Comparison of ENCODE assay signal across 5 worm cellular contexts in the genomic region with DNA sequence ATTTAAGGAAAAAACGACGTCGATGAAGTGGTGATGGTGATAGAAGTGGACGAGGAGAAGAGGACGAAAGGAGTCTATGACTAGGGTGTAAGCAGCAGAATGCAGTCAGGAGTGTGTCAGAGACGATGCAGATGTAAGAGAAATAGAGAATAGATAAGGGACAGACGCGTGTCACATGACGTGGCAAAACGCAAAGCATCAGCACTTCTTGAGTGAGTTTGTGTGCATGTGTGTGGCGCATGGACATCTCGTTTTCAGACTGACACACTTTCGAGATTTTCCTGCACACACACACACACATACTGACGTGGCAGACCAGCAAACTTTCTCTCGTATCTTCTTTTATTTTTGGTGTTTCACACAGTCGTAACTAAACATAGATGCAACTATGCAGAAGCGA.
TF ChIP-seq lines count a peak whose summit lies in the region.

No protein-coding gene starts in this region.

TF ChIP-seq in whole organism, L1 larva, 84 proteins besides CTCF, POLR2A, EP300 and RAD21 (continued from another document and continues in another):
- TF ChIP-seq mef-2 (tag; optimal IDR thresholded peaks at IDR 0.05; lab: Kevin White, UChicago) (peak; percentile 2), swsn-7 (tag; optimal IDR thresholded peaks at IDR 0.05; lab: Kevin White, UChicago) (peak; percentile 57), nhr-20 (tag; optimal IDR thresholded peaks at IDR 0.05; lab: Kevin White, UChicago) (peak; percentile 80), aha-1 (tag; optimal IDR thresholded peaks at IDR 0.05; lab: Kevin White, UChicago) (no peak), nhr-19 (GFP tag; conservative IDR thresholded peaks at IDR 0.05; lab: Robert Waterston, UW) (peak; percentile 63), pqm-1 (tag; optimal IDR thresholded peaks at IDR 0.05; lab: Kevin White, UChicago) (peak; percentile 56), nhr-84 (tag; optimal IDR thresholded peaks at IDR 0.05; lab: Kevin White, UChicago) (no peak), ceh-63 (GFP tag; optimal IDR thresholded peaks at IDR 0.05; lab: Kevin White, UChicago) (no peak), unc-30 (tag; optimal IDR thresholded peaks at IDR 0.05; lab: Kevin White, UChicago) (no peak), dsc-1 (tag; optimal IDR thresholded peaks at IDR 0.05; lab: Kevin White, UChicago) (peak; percentile 34), ama-1 (optimal IDR thresholded peaks at IDR 0.05; lab: Kevin White, UChicago) (peak; percentile 48), fkh-10 (GFP tag; optimal IDR thresholded peaks at IDR 0.05; lab: Kevin White, UChicago) (no peak), lsy-2 (tag; optimal IDR thresholded peaks at IDR 0.05; lab: Kevin White, UChicago) (peak; percentile 57 to 67), irx-1 (tag; optimal IDR thresholded peaks at IDR 0.05; lab: Kevin White, UChicago) (peak; percentile 9), lin-15B (tag; optimal IDR thresholded peaks at IDR 0.05; lab: Kevin White, UChicago) (no peak), efl-1 (optimal IDR thresholded peaks at IDR 0.05; lab: Kevin White, UChicago) (peak; percentile 43 to 46), efl-1 (GFP tag; optimal IDR thresholded peaks at IDR 0.05 in 1 of 2; lab: Kevin White, UChicago) (peak in 1 of 2 experiments; percentile 90), ceh-90 (tag; optimal IDR thresholded peaks at IDR 0.05; lab: Kevin White, UChicago) (no peak), lin-35 (GFP tag; optimal IDR thresholded peaks at IDR 0.05; lab: Kevin White, UChicago) (peak; percentile 58 to 76), pag-3 (tag; optimal IDR thresholded peaks at IDR 0.05; lab: Kevin White, UChicago; ENCODE audit: borderline replicate concordance, insufficient read depth) (no peak), skn-1 (tag; optimal IDR thresholded peaks at IDR 0.05; lab: Kevin White, UChicago) (no peak), snu-23 (GFP tag; optimal IDR thresholded peaks at IDR 0.05; lab: Kevin White, UChicago) (peak; percentile 74), lin-13 (GFP tag; optimal IDR thresholded peaks at IDR 0.05; lab: Kevin White, UChicago) (peak; percentile 38), fos-1 (tag; optimal IDR thresholded peaks at IDR 0.05; lab: Kevin White, UChicago) (no peak), dpl-1 (GFP tag; optimal IDR thresholded peaks at IDR 0.05; lab: Kevin White, UChicago) (peak in 2 of 3 experiments; percentile 5 to 35)

TF ChIP-seq in whole organism, L2 larva, 48 proteins besides CTCF, POLR2A, EP300 and RAD21 (continued from another document):
- no peak for TF ChIP-seq lin-39 (tag; optimal IDR thresholded peaks at IDR 0.05; lab: Kevin White, UChicago)
- peak; percentile 56 for TF ChIP-seq nhr-25 (tag; optimal IDR thresholded peaks at IDR 0.05; lab: Kevin White, UChicago)
- TF ChIP-seq mdl-1 (tag; optimal IDR thresholded peaks at IDR 0.05; lab: Kevin White, UChicago): peak in 1 of 2 experiments; percentile 45
- TF ChIP-seq snpc-4 (tag; optimal IDR thresholded peaks at IDR 0.05; lab: Kevin White, UChicago): no peak
- TF ChIP-seq sem-4 (tag; optimal IDR thresholded peaks at IDR 0.05; lab: Kevin White, UChicago): peak; percentile 44
- TF ChIP-seq sma-9 (GFP tag; optimal IDR thresholded peaks at IDR 0.05; lab: Kevin White, UChicago): peak; percentile 81
- TF ChIP-seq sma-9 (tag; optimal IDR thresholded peaks at IDR 0.05; lab: Kevin White, UChicago): no peak
- TF ChIP-seq blmp-1 (tag; optimal IDR thresholded peaks at IDR 0.05; lab: Kevin White, UChicago; ENCODE audit: insufficient read depth): peak; percentile 81
- TF ChIP-seq ztf-1 (GFP tag; conservative IDR thresholded peaks at IDR 0.05; lab: Robert Waterston, UW): no peak
- peak; percentile 44 for TF ChIP-seq lin-13 (GFP tag; optimal IDR thresholded peaks at IDR 0.05; lab: Kevin White, UChicago)
- peak; percentile 62 for TF ChIP-seq nhr-21 (tag; optimal IDR thresholded peaks at IDR 0.05; lab: Kevin White, UChicago)
- no peak for TF ChIP-seq ama-1 (optimal IDR thresholded peaks at IDR 0.05; lab: Kevin White, UChicago)
- peak; percentile 66 for TF ChIP-seq gmeb-1 (tag; optimal IDR thresholded peaks at IDR 0.05; lab: Kevin White, UChicago)
- peak; percentile 47 for TF ChIP-seq sma-3 (GFP tag; optimal IDR thresholded peaks at IDR 0.05; lab: Kevin White, UChicago)
- TF ChIP-seq lsy-2 (tag; optimal IDR thresholded peaks at IDR 0.05; lab: Kevin White, UChicago): peak in 1 of 2 experiments; percentile 74

TF ChIP-seq in whole organism, L3 larva, 47 proteins besides CTCF, POLR2A, EP300 and RAD21 (continued from another document and continues in another):
- TF ChIP-seq aly-2 (tag; optimal IDR thresholded peaks at IDR 0.05; lab: Kevin White, UChicago): no peak
- no peak for TF ChIP-seq nhr-11 (tag; optimal IDR thresholded peaks at IDR 0.05; lab: Kevin White, UChicago)
- no peak for TF ChIP-seq lsy-12 (tag; optimal IDR thresholded peaks at IDR 0.05; lab: Kevin White, UChicago)
- no peak for TF ChIP-seq eor-1 (tag; optimal IDR thresholded peaks at IDR 0.05; lab: Kevin White, UChicago)
- peak; percentile 48 for TF ChIP-seq pha-4 (tag; optimal IDR thresholded peaks at IDR 0.05; lab: Kevin White, UChicago)
- TF ChIP-seq R02D3.7 (tag; optimal IDR thresholded peaks at IDR 0.05; lab: Kevin White, UChicago): no peak
- TF ChIP-seq lin-15B (tag; optimal IDR thresholded peaks at IDR 0.05; lab: Kevin White, UChicago): no peak
- no peak for TF ChIP-seq daf-12 (tag; optimal IDR thresholded peaks at IDR 0.05; lab: Kevin White, UChicago)
- TF ChIP-seq fkh-10 (GFP tag; optimal IDR thresholded peaks at IDR 0.05; lab: Kevin White, UChicago): no peak
- peak; percentile 39 for TF ChIP-seq ama-1 (optimal IDR thresholded peaks at IDR 0.05; lab: Kevin White, UChicago)
- no peak for TF ChIP-seq ceh-16 (tag; optimal IDR thresholded peaks at IDR 0.05; lab: Kevin White, UChicago)
- TF ChIP-seq nhr-67 (tag; optimal IDR thresholded peaks at IDR 0.05; lab: Kevin White, UChicago): no peak
- no peak for TF ChIP-seq ZK546.5 (tag; optimal IDR thresholded peaks at IDR 0.05; lab: Kevin White, UChicago)
- TF ChIP-seq fkh-2 (tag; optimal IDR thresholded peaks at IDR 0.05; lab: Kevin White, UChicago): no peak
- no peak for TF ChIP-seq ceh-9 (tag; optimal IDR thresholded peaks at IDR 0.05; lab: Kevin White, UChicago)
- TF ChIP-seq snpc-4 (tag; optimal IDR thresholded peaks at IDR 0.05; lab: Kevin White, UChicago): peak; percentile 20
- peak; percentile 75 for TF ChIP-seq skn-1 (tag; optimal IDR thresholded peaks at IDR 0.05; lab: Kevin White, UChicago)
- peak; percentile 30 for TF ChIP-seq jun-1 (tag; optimal IDR thresholded peaks at IDR 0.05; lab: Kevin White, UChicago)
- TF ChIP-seq fos-1 (tag; optimal IDR thresholded peaks at IDR 0.05; lab: Kevin White, UChicago): no peak
- no peak for TF ChIP-seq nhr-28 (tag; optimal IDR thresholded peaks at IDR 0.05; lab: Kevin White, UChicago)
- TF ChIP-seq ceh-28 (tag; optimal IDR thresholded peaks at IDR 0.05; lab: Kevin White, UChicago): peak; percentile 11
- no peak for TF ChIP-seq unc-62 (GFP tag; optimal IDR thresholded peaks at IDR 0.05; lab: Kevin White, UChicago)
- TF ChIP-seq elt-2 (tag; optimal IDR thresholded peaks at IDR 0.05; lab: Kevin White, UChicago): peak; percentile 99
- no peak for TF ChIP-seq nhr-76 (tag; optimal IDR thresholded peaks at IDR 0.05; lab: Kevin White, UChicago)
- peak; percentile 30 for TF ChIP-seq lin-39 (tag; optimal IDR thresholded peaks at IDR 0.05; lab: Kevin White, UChicago)
- no peak for TF ChIP-seq elt-3 (tag; optimal IDR thresholded peaks at IDR 0.05; lab: Kevin White, UChicago)
- no peak for TF ChIP-seq ztf-11 (tag; optimal IDR thresholded peaks at IDR 0.05; lab: Kevin White, UChicago)
- no peak for TF ChIP-seq unc-39 (tag; optimal IDR thresholded peaks at IDR 0.05; lab: Kevin White, UChicago)
- TF ChIP-seq pqm-1 (tag; optimal IDR thresholded peaks at IDR 0.05; lab: Kevin White, UChicago): peak; percentile 89
- peak; percentile 71 for TF ChIP-seq nfya-1 (tag; optimal IDR thresholded peaks at IDR 0.05; lab: Kevin White, UChicago; ENCODE audit: insufficient read depth)
- no peak for TF ChIP-seq mdl-1 (tag; optimal IDR thresholded peaks at IDR 0.05; lab: Kevin White, UChicago)
- TF ChIP-seq nhr-25 (tag; optimal IDR thresholded peaks at IDR 0.05; lab: Kevin White, UChicago): peak; percentile 51

TF ChIP-seq in whole organism, L4 larva, 104 proteins besides CTCF, POLR2A, EP300 and RAD21 (continued from another document and continues in another):
- TF ChIP-seq zfp-3 (GFP tag; conservative IDR thresholded peaks at IDR 0.05; lab: Robert Waterston, UW) (0 out of 2 replicates have a peak, but pooled peaks have one; percentile 34), saeg-2 (GFP tag; IDR thresholded peaks at IDR 0.05; lab: Robert Waterston, UW) (0 out of 2 replicates have a peak, but pooled peaks have one; percentile 24), dmd-6 (GFP tag; IDR thresholded peaks at IDR 0.05; lab: Robert Waterston, UW) (peak; percentile 97), madf-5 (GFP tag; IDR thresholded peaks at IDR 0.05; lab: Robert Waterston, UW) (no peak), rbr-2 (tag; optimal IDR thresholded peaks at IDR 0.05; lab: Kevin White, UChicago) (peak; percentile 49), mxl-2 (GFP tag; conservative IDR thresholded peaks at IDR 0.05; lab: Robert Waterston, UW) (peak; percentile 57; the same call in 1 of the 2 replicates), T26A8.4 (GFP tag; IDR thresholded peaks at IDR 0.05; lab: Robert Waterston, UW) (peak; percentile 63), T20F7.1 (GFP tag; optimal IDR thresholded peaks at IDR 0.05; lab: Kevin White, UChicago) (peak; percentile 65), F37D6.2 (tag; optimal IDR thresholded peaks at IDR 0.05; lab: Kevin White, UChicago) (peak; percentile 2), ctbp-1 (GFP tag; IDR thresholded peaks at IDR 0.05; lab: Robert Waterston, UW) (peak; percentile 15; the same call in 1 of the 2 replicates), lin-38 (GFP tag; IDR thresholded peaks at IDR 0.05; lab: Robert Waterston, UW) (peak; percentile 54), tra-1 (GFP tag; IDR thresholded peaks at IDR 0.05; lab: Robert Waterston, UW) (peak; percentile 83), egl-43 (GFP tag; IDR thresholded peaks at IDR 0.05; lab: Robert Waterston, UW) (peak; percentile 61; the same call in 1 of the 2 replicates), ztf-11 (tag; optimal IDR thresholded peaks at IDR 0.05; lab: Kevin White, UChicago) (no peak), pqm-1 (tag; optimal IDR thresholded peaks at IDR 0.05; lab: Kevin White, UChicago) (peak; percentile 57), mep-1 (tag; optimal IDR thresholded peaks at IDR 0.05; lab: Kevin White, UChicago) (peak; percentile 65), mxl-3 (GFP tag; optimal IDR thresholded peaks at IDR 0.05; lab: Kevin White, UChicago) (peak; percentile 94), hif-1 (tag; optimal IDR thresholded peaks at IDR 0.05; lab: Kevin White, UChicago) (peak in 1 of 2 experiments; percentile 65), nhr-25 (tag; optimal IDR thresholded peaks at IDR 0.05; lab: Kevin White, UChicago; ENCODE audit: borderline replicate concordance, insufficient read depth) (peak; percentile 49), unc-39 (tag; optimal IDR thresholded peaks at IDR 0.05; lab: Kevin White, UChicago) (no peak), Y48G9A.11 (GFP tag; IDR thresholded peaks at IDR 0.05; lab: Robert Waterston, UW) (no peak), nhr-42 (GFP tag; IDR thresholded peaks at IDR 0.05; lab: Robert Waterston, UW) (peak; percentile 57; the same call in 1 of the 2 replicates), nhr-11 (tag; optimal IDR thresholded peaks at IDR 0.05; lab: Kevin White, UChicago) (peak; percentile 58), mdt-29 (GFP tag; IDR thresholded peaks at IDR 0.05; lab: Robert Waterston, UW) (peak; percentile 53; the same call in 1 of the 2 replicates), nhr-6 (tag; optimal IDR thresholded peaks at IDR 0.05; lab: Kevin White, UChicago) (peak; percentile 42), php-3 (GFP tag; IDR thresholded peaks at IDR 0.05; lab: Robert Waterston, UW) (peak; percentile 27; the same call in 1 of the 2 replicates), spr-3 (GFP tag; optimal IDR thresholded peaks at IDR 0.05; lab: Kevin White, UChicago) (no peak), hlh-30 (tag; optimal IDR thresholded peaks at IDR 0.05; lab: Kevin White, UChicago; ENCODE audit: insufficient read depth) (peak; percentile 98), jun-1 (tag; optimal IDR thresholded peaks at IDR 0.05; lab: Kevin White, UChicago) (peak; percentile 17), gei-8 (GFP tag; optimal IDR thresholded peaks at IDR 0.05; lab: Kevin White, UChicago) (peak; percentile 28)

TF ChIP-seq in whole organism, young adult, 124 proteins besides CTCF, POLR2A, EP300 and RAD21 (continued from another document and continues in another):
- TF ChIP-seq snpc-4 (GFP tag; optimal IDR thresholded peaks at IDR 0.05; lab: Kevin White, UChicago): no peak
- peak in 3 of 4 experiments; percentile 19 to 56 (median 29) for TF ChIP-seq snpc-4 (tag; optimal IDR thresholded peaks at IDR 0.05; lab: Kevin White, UChicago)
- TF ChIP-seq K12H6.12 (tag; optimal IDR thresholded peaks at IDR 0.05; lab: Kevin White, UChicago): peak; percentile 52
- TF ChIP-seq rec-8 (tag; optimal IDR thresholded peaks at IDR 0.05; lab: Kevin White, UChicago): no peak
- TF ChIP-seq tlf-1 (GFP tag; optimal IDR thresholded peaks at IDR 0.05; lab: Kevin White, UChicago): peak; percentile 72
- TF ChIP-seq sptf-2 (GFP tag; optimal IDR thresholded peaks at IDR 0.05; lab: Kevin White, UChicago): no peak
- peak; percentile 22 for TF ChIP-seq madf-10 (tag; optimal IDR thresholded peaks at IDR 0.05; lab: Kevin White, UChicago)
- peak; percentile 55 for TF ChIP-seq somi-1 (GFP tag; optimal IDR thresholded peaks at IDR 0.05; lab: Kevin White, UChicago)
- TF ChIP-seq F39B2.1 (GFP tag; IDR thresholded peaks at IDR 0.05; lab: Robert Waterston, UW): no peak
- TF ChIP-seq ceh-27 (GFP tag; optimal IDR thresholded peaks at IDR 0.05; lab: Kevin White, UChicago): peak; percentile 63
- no peak for TF ChIP-seq mxl-1 (tag; optimal IDR thresholded peaks at IDR 0.05; lab: Kevin White, UChicago)
- TF ChIP-seq ztf-26 (tag; optimal IDR thresholded peaks at IDR 0.05; lab: Kevin White, UChicago): peak; percentile 64
- no peak for TF ChIP-seq akir-1 (GFP tag; optimal IDR thresholded peaks at IDR 0.05; lab: Kevin White, UChicago)
- TF ChIP-seq F22D6.2 (tag; optimal IDR thresholded peaks at IDR 0.05; lab: Kevin White, UChicago): no peak
- TF ChIP-seq atf-7 (tag; optimal IDR thresholded peaks at IDR 0.05; lab: Kevin White, UChicago): peak; percentile 84
- no peak for TF ChIP-seq Y56A3A.18 (GFP tag; IDR thresholded peaks at IDR 0.05; lab: Robert Waterston, UW)
- TF ChIP-seq sea-2 (GFP tag; IDR thresholded peaks at IDR 0.05; lab: Robert Waterston, UW): no peak
- TF ChIP-seq nhr-90 (tag; optimal IDR thresholded peaks at IDR 0.05; lab: Kevin White, UChicago): peak; percentile 60
- no peak for TF ChIP-seq nfya-1 (tag; optimal IDR thresholded peaks at IDR 0.05; lab: Kevin White, UChicago; ENCODE audit: borderline replicate concordance, insufficient read depth)
- TF ChIP-seq hmg-20 (GFP tag; IDR thresholded peaks at IDR 0.05; lab: Robert Waterston, UW): no peak
- TF ChIP-seq B0336.3 (GFP tag; IDR thresholded peaks at IDR 0.05; lab: Robert Waterston, UW): no peak; the same call in 1 of the 2 replicates
- no peak for TF ChIP-seq snpc-3.4 (tag; optimal IDR thresholded peaks at IDR 0.05; lab: Kevin White, UChicago)
- no peak for TF ChIP-seq cebp-2 (GFP tag; IDR thresholded peaks at IDR 0.05; lab: Robert Waterston, UW)
- TF ChIP-seq egrh-3 (GFP tag; IDR thresholded peaks at IDR 0.05; lab: Robert Waterston, UW): 0 out of 2 replicates have a peak, but pooled peaks have one; percentile 11
- TF ChIP-seq cebp-1 (GFP tag; IDR thresholded peaks at IDR 0.05; lab: Robert Waterston, UW): no peak
- peak; percentile 81 for TF ChIP-seq cebp-1 (tag; optimal IDR thresholded peaks at IDR 0.05; lab: Kevin White, UChicago)
- peak; percentile 46 for TF ChIP-seq tbp1 (GFP tag; optimal IDR thresholded peaks at IDR 0.05; lab: Kevin White, UChicago)
- TF ChIP-seq ZK185.1 (tag; optimal IDR thresholded peaks at IDR 0.05; lab: Kevin White, UChicago; ENCODE audit: poor library complexity, severe bottlenecking): peak; percentile 75
- peak; percentile 20; the same call in 1 of the 2 replicates for TF ChIP-seq madf-6 (GFP tag; IDR thresholded peaks at IDR 0.05; lab: Robert Waterston, UW)
- TF ChIP-seq aptf-3 (GFP tag; IDR thresholded peaks at IDR 0.05; lab: Robert Waterston, UW): no peak
- no peak for TF ChIP-seq F33H1.4 (GFP tag; IDR thresholded peaks at IDR 0.05; lab: Robert Waterston, UW)
- peak; percentile 72 for TF ChIP-seq lin-40 (tag; optimal IDR thresholded peaks at IDR 0.05; lab: Kevin White, UChicago)
- TF ChIP-seq madf-3 (GFP tag; IDR thresholded peaks at IDR 0.05; lab: Robert Waterston, UW): no peak
- no peak for TF ChIP-seq rpc-1 (optimal IDR thresholded peaks at IDR 0.05; lab: Kevin White, UChicago)
- no peak for TF ChIP-seq rpc-1 (tag; optimal IDR thresholded peaks at IDR 0.05; lab: Kevin White, UChicago)
- TF ChIP-seq Y53G8AR.9 (GFP tag; conservative IDR thresholded peaks at IDR 0.05; lab: Robert Waterston, UW): peak; percentile 57; the same call in 1 of the 2 replicates
